Worm (Caenorhabditis elegans) whole organism, early embryonic: Measurements from ENCODE around the gene nhr-271.

ENCODE experiments used
- B0310.2 ChIP-seq: sonication (generic microtip); optimal IDR thresholded peaks from 2 replicates; lab custom pipeline; 2016; ENCODE audit warnings: mild to moderate bottlenecking, missing genetic modification characterization, missing compliant biosample characterization
- F13C5.2 ChIP-seq: sonication (generic microtip); optimal IDR thresholded peaks from 2 replicates; lab custom pipeline; 2017; ENCODE audit warnings: mild to moderate bottlenecking, missing genetic modification characterization, inconsistent platforms, missing compliant biosample characterization
- aly-1 ChIP-seq: sonication (generic microtip); optimal IDR thresholded peaks from 2 replicates; lab custom pipeline; 2016; ENCODE audit warnings: missing genetic modification characterization, missing compliant biosample characterization
- ama-1 ChIP-seq: fragments of 150-350 bp; optimal IDR thresholded peaks from 2 replicates; lab custom pipeline; 2014
- ceh-13 ChIP-seq: fragments of 200-800 bp; sonication (Bioruptor generic); optimal IDR thresholded peaks from 2 replicates; lab custom pipeline; 2018; ENCODE audit warnings: mild to moderate bottlenecking, missing genetic modification characterization, missing compliant biosample characterization
- ceh-36 ChIP-seq: sonication (generic microtip); optimal IDR thresholded peaks from 2 replicates; lab custom pipeline; 2016; ENCODE audit warnings: missing genetic modification characterization, inconsistent platforms, missing compliant biosample characterization
- ets-7 ChIP-seq: sonication (generic microtip); optimal IDR thresholded peaks from 2 replicates; lab custom pipeline; 2016; ENCODE audit warnings: missing genotype, missing genetic modification characterization, missing compliant biosample characterization
- flt-1 ChIP-seq: fragments of 200-800 bp; sonication (Bioruptor generic); IDR thresholded peaks from 2 replicates; pipeline ENCODE4 v1.3.6; 2022; ENCODE audit warnings: missing genetic modification characterization, missing compliant biosample characterization
- hmbx-1 ChIP-seq: sonication (generic microtip); optimal IDR thresholded peaks from 2 replicates; lab custom pipeline; 2016; ENCODE audit warnings: mild to moderate bottlenecking, missing genetic modification characterization, missing compliant biosample characterization
- hmg-4 ChIP-seq: fragments of 200-800 bp; sonication (Bioruptor generic); optimal IDR thresholded peaks from 2 replicates; lab custom pipeline; 2018; ENCODE audit warnings: mild to moderate bottlenecking, missing genetic modification characterization, missing compliant biosample characterization
- hnd-1 ChIP-seq: sonication (generic microtip); optimal IDR thresholded peaks from 2 replicates; lab custom pipeline; 2016; ENCODE audit warnings: missing genetic modification characterization, missing compliant biosample characterization
- pes-1 ChIP-seq: fragments of 200-800 bp; sonication (Bioruptor generic); IDR thresholded peaks from 2 replicates; pipeline ENCODE4 v1.3.6; 2022; ENCODE audit warnings: missing genetic modification reagents, missing genetic modification characterization, missing compliant biosample characterization
- scrt-1 ChIP-seq: fragments of 200-800 bp; sonication (Bioruptor generic); IDR thresholded peaks from 2 replicates; pipeline ENCODE4 v1.3.6; 2022; ENCODE audit warnings: missing genetic modification characterization, missing compliant biosample characterization
- sea-1 ChIP-seq: fragments of 200-800 bp; sonication (Bioruptor generic); conservative IDR thresholded peaks from 2 replicates; pipeline ENCODE4 v1.3.6; 2022; ENCODE audit warnings: missing genetic modification characterization, missing compliant biosample characterization
- tbx-11 ChIP-seq: fragments of 200-800 bp; sonication (Bioruptor generic); IDR thresholded peaks from 2 replicates; pipeline ENCODE4 v1.3.6; 2022; ENCODE audit warnings: missing genetic modification characterization, missing compliant biosample characterization
- tbx-37 ChIP-seq: fragments of 200-800 bp; sonication (Bioruptor generic); conservative IDR thresholded peaks from 2 replicates; pipeline ENCODE4 v1.3.6; 2022; ENCODE audit warnings: missing genetic modification reagents, missing genetic modification characterization, missing compliant biosample characterization
- tra-4 ChIP-seq: sonication (generic microtip); optimal IDR thresholded peaks from 2 replicates; lab custom pipeline; 2017; ENCODE audit warnings: missing genetic modification characterization, missing compliant biosample characterization

The nhr-271 gene

ce11 chrV:16552929-16553328 is 27.4 kb downstream of the nhr-271 start, which contains the start of gene Y32B12B.4:
Gene Y32B12B.4, plus strand, starts transcription at chrV:16553327.
- TF ChIP-seq pes-1 (peak; percentile 92), ceh-13 (peak; percentile 41), ama-1 (no peak), tbx-11 (GFP tag; lab: Robert Waterston, UW) (peak; percentile 74), hmbx-1 (tag; lab: Kevin White, UChicago) (no peak), hnd-1 (tag; lab: Kevin White, UChicago) (peak; percentile 13), sea-1 (GFP tag; lab: Robert Waterston, UW) (peak; percentile 54; the same call in 1 of the 2 replicates), scrt-1 (GFP tag; lab: Robert Waterston, UW) (peak; percentile 82), hmg-4 (GFP tag; lab: Kevin White, UChicago) (peak; percentile 49), flt-1 (no peak), aly-1 (tag; lab: Kevin White, UChicago) (peak; percentile 16), ets-7 (tag; lab: Kevin White, UChicago) (peak; percentile 2), tbx-37 (GFP tag; lab: Robert Waterston, UW) (peak; percentile 79), tra-4 (tag; lab: Kevin White, UChicago) (no peak), B0310.2 (tag; lab: Kevin White, UChicago) (peak; percentile 5)

- TF ChIP-seq flt-1 = no peak
- no peak for TF ChIP-seq hmg-4 (GFP tag; lab: Kevin White, UChicago)
- no peak for TF ChIP-seq ceh-13
- TF ChIP-seq hnd-1 (tag; lab: Kevin White, UChicago) = no peak
- no peak for TF ChIP-seq scrt-1 (GFP tag; lab: Robert Waterston, UW)
- TF ChIP-seq B0310.2 (tag; lab: Kevin White, UChicago) = no peak
- TF ChIP-seq tbx-37 (GFP tag; lab: Robert Waterston, UW) = no peak
- TF ChIP-seq tbx-11 (GFP tag; lab: Robert Waterston, UW) = no peak
- TF ChIP-seq sea-1 (GFP tag; lab: Robert Waterston, UW) = no peak
- TF ChIP-seq pes-1 = no peak
Measured at ce11 chrV:16550680-16551079, 29.6 kb downstream of the nhr-271 start, which contains the start of gene srbc-65. Gene srbc-65, plus strand, starts transcription at chrV:16550980.

- TF ChIP-seq pes-1 = no peak
- no peak for TF ChIP-seq sea-1 (GFP tag; lab: Robert Waterston, UW)
- no peak for TF ChIP-seq hmg-4 (GFP tag; lab: Kevin White, UChicago)
- no peak for TF ChIP-seq ceh-13
Measured at ce11 chrV:16540657-16541056, 39.7 kb downstream of the nhr-271 start.

ce11 chrV:16539666-16540065 is 40.7 kb downstream of the nhr-271 start:
- TF ChIP-seq pes-1 (no peak), ceh-36 (tag; lab: Kevin White, UChicago) (no peak), hmbx-1 (tag; lab: Kevin White, UChicago) (no peak), tbx-37 (GFP tag; lab: Robert Waterston, UW) (no peak), flt-1 (no peak), ets-7 (tag; lab: Kevin White, UChicago) (no peak), aly-1 (tag; lab: Kevin White, UChicago) (no peak), tbx-11 (GFP tag; lab: Robert Waterston, UW) (no peak), ceh-13 (no peak), B0310.2 (tag; lab: Kevin White, UChicago) (no peak), hmg-4 (GFP tag; lab: Kevin White, UChicago) (no peak), F13C5.2 (no peak), scrt-1 (GFP tag; lab: Robert Waterston, UW) (no peak), hnd-1 (tag; lab: Kevin White, UChicago) (no peak), tra-4 (tag; lab: Kevin White, UChicago) (no peak), ama-1 (no peak), sea-1 (GFP tag; lab: Robert Waterston, UW) (no peak)

- TF ChIP-seq ceh-13 (no peak), hmg-4 (GFP tag; lab: Kevin White, UChicago) (no peak), scrt-1 (GFP tag; lab: Robert Waterston, UW) (no peak), ceh-36 (tag; lab: Kevin White, UChicago) (no peak), pes-1 (no peak), B0310.2 (tag; lab: Kevin White, UChicago) (no peak), hnd-1 (tag; lab: Kevin White, UChicago) (no peak), aly-1 (tag; lab: Kevin White, UChicago) (no peak), tbx-11 (GFP tag; lab: Robert Waterston, UW) (no peak), hmbx-1 (tag; lab: Kevin White, UChicago) (no peak), tra-4 (tag; lab: Kevin White, UChicago) (no peak), sea-1 (GFP tag; lab: Robert Waterston, UW) (no peak), ama-1 (no peak), flt-1 (no peak), ets-7 (tag; lab: Kevin White, UChicago) (no peak), F13C5.2 (no peak), tbx-37 (GFP tag; lab: Robert Waterston, UW) (no peak)
Measured at ce11 chrV:16537908-16538446, 42.3 kb downstream of the nhr-271 start, which contains the start of gene Y32B12B.2. Gene Y32B12B.2, plus strand, starts transcription at chrV:16538396.

- TF ChIP-seq F13C5.2 = no peak
- no peak for TF ChIP-seq tbx-11 (GFP tag; lab: Robert Waterston, UW)
- TF ChIP-seq hnd-1 (tag; lab: Kevin White, UChicago) = no peak
- no peak for TF ChIP-seq pes-1
- no peak for TF ChIP-seq hmg-4 (GFP tag; lab: Kevin White, UChicago)
- TF ChIP-seq ets-7 (tag; lab: Kevin White, UChicago) = no peak
- TF ChIP-seq hmbx-1 (tag; lab: Kevin White, UChicago) = no peak
- TF ChIP-seq ceh-13 = no peak
- no peak for TF ChIP-seq ceh-36 (tag; lab: Kevin White, UChicago)
- TF ChIP-seq tra-4 (tag; lab: Kevin White, UChicago) = no peak
- TF ChIP-seq ama-1 = no peak
Measured at ce11 chrV:16536701-16537100, 43.6 kb downstream of the nhr-271 start, which contains the start of gene Y32B12B.1. Gene Y32B12B.1, plus strand, starts transcription at chrV:16537001.

- TF ChIP-seq hnd-1 (tag; lab: Kevin White, UChicago) (no peak), tra-4 (tag; lab: Kevin White, UChicago) (no peak), ceh-36 (tag; lab: Kevin White, UChicago) (no peak), ets-7 (tag; lab: Kevin White, UChicago) (no peak), pes-1 (no peak), hmg-4 (GFP tag; lab: Kevin White, UChicago) (no peak), hmbx-1 (tag; lab: Kevin White, UChicago) (no peak), scrt-1 (GFP tag; lab: Robert Waterston, UW) (no peak), tbx-11 (GFP tag; lab: Robert Waterston, UW) (no peak), tbx-37 (GFP tag; lab: Robert Waterston, UW) (no peak), B0310.2 (tag; lab: Kevin White, UChicago) (no peak), sea-1 (GFP tag; lab: Robert Waterston, UW) (no peak), flt-1 (no peak), aly-1 (tag; lab: Kevin White, UChicago) (no peak), ama-1 (no peak), ceh-13 (no peak), F13C5.2 (no peak)
Measured at ce11 chrV:16535172-16535571, 45.2 kb downstream of the nhr-271 start, which contains the start of gene Y32B12B.8. Gene Y32B12B.8, plus strand, starts transcription at chrV:16535472.
